Worm (Caenorhabditis elegans): ENCODE measurements around the gene F58A4.1.

F58A4.1 gene

DNA sequence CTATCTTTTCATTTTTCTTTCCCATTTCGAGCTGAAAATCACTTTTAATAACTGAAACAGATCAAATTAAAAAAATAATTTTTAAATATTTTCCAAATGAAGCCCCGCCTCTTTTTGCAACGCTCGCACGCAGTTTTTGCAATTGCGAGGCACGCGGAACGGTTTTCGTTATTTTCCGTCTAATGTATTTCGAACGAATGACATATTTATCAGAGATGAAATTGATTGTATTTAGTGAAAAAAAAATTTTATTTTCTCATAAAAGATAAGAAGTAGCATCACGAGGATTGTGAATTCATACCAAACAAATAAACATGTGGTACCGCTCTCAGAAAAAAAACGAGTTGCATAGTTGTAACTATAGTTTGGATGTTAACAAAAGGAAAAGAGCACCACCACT, 31.6 kb downstream of the F58A4.1 start, which contains the start of gene rpac-19:
TSS of gene rpac-19 (minus strand) at position 31 of the 400 bp plus-strand sequence.
- no peak for TF ChIP-seq unc-62 (GFP tag; optimal IDR thresholded peaks at IDR 0.05)

ce11 chrIII:9631117-9631655, 32.9 kb downstream of the F58A4.1 start, which contains the start of gene ubc-7:
Gene ubc-7, minus strand, starts transcription at chrIII:9631167.
- no peak for TF ChIP-seq unc-62 (GFP tag; optimal IDR thresholded peaks at IDR 0.05)

DNA sequence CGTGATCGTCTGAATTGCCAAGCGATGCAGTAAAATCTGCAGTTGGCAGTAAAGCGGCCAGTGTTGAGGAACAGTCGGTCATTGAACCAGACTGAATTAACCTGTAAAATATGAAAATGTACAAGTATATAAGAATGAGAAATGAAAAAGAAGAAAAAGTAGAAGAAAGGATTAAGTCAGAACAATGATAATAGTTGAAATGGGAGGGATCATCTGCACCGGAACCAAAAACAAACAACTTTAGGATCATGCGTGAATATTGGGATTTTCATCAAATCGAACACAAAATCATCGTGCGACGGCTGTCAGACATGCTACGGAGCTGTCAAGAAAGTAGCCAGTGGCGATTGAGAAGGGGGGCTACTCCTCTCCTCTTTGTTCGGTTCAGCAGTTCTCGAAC, 38.7 kb downstream of the F58A4.1 start, which contains the start of gene gei-13:
TSS of gene gei-13 (minus strand) at position 101 of the 400 bp plus-strand sequence.
- TF ChIP-seq unc-62 (GFP tag; optimal IDR thresholded peaks at IDR 0.05), result no peak

DNA sequence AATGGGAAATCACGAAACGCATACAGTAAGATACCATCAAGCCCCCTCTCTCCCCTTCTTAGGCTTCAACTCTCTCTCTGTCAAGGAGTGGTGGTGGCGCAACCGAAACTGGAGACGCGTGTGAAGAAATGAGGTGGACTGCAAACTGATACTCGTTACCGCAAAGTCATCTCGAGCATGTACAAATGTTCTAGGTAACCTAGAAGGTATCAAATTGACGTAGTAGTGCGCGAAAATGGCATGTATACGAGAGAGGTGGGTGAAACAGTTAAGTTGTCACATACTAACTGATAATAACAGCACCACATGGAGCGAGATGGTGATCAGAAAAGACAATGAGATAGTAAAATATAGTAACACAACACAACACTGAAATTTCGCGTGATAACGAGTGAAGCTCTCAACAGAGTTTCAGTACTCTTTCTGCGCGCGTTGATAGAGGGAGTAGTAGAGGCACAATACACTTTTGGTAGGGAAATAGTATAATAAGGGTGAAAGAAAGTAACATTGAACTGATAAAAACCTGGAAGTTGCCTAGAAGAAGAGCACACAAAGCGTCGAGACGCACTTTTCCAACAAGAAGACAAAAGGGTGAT, 40.0 kb downstream of the F58A4.1 start:
- no peak for TF ChIP-seq unc-62 (GFP tag; optimal IDR thresholded peaks at IDR 0.05)

ce11 chrIII:9639281-9640050, 41.2 kb downstream of the F58A4.1 start:
- no peak for TF ChIP-seq unc-62 (GFP tag; optimal IDR thresholded peaks at IDR 0.05)

DNA sequence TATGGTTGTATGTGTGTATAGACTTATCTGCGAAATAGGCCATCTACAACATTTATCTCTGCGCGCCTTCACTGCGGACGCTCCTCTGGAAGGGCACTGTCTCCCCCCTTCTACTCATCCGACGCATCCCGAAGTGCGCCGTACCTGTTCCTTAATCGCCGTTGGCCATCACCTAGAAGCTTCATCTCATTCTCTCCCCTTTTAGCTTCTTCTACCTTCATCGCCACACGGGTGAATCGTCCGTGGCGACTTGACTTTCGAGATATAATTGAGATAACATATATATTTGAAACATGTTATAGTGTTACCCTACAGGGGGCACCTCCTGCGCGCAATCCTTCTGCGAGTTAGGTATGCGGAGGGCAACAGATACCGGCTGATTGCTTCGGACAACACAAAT, 43.8 kb downstream of the F58A4.1 start:
- no peak for TF ChIP-seq unc-62 (GFP tag; optimal IDR thresholded peaks at IDR 0.05)

DNA sequence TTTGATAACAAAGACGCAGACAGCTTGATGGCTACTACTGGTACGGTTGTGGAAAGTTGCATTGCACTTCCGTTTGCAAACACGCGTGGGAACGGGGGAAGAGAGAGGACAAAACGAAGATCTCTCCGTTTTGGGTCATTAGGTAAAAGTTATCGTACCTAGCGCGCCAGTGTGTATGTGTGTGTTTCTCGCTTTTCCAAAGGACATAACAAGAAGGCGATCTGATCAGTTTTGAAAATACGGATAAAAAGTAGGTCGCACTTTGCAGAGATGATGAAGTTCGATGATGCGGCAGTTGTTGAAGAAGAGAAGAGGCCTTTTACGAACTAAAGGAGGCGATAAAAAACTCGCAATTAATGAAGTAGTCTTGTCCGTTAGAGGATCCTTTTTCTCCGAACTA, 46.8 kb downstream of the F58A4.1 start:
- TF ChIP-seq unc-62 (GFP tag; optimal IDR thresholded peaks at IDR 0.05), result no peak

DNA sequence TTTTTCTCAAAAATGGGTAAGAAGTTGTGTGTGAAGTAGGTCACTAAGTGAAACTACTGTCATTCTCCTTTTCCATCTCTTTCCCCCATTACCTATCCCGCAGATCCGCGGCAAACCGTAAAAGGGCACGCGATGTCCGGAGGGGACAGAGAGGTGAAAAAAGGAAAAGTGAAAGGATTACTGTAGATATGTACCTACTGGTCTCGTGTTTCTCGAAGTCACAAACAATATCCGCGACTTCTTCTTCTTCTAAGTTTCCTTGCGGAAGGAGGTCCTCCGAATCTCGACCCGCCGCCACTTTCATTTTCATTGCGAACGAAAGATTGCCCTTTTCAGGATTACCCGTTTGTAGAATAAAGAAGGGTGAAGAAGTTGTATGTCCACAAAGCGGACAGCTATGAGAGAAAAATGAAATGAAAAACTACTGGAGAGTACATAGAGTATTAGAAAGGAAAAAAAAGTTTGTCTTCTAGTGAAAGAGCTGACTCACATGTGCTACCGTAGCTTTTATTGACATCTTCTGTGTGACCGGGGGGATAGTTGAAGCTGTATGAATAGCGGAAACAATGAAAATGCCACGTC, 48.3 kb downstream of the F58A4.1 start:
- TF ChIP-seq unc-62 (GFP tag; optimal IDR thresholded peaks at IDR 0.05), result no peak

All from whole organism, dauer.